Worm (Caenorhabditis elegans) whole organism, early embryonic: Measurements from ENCODE around the gene chup-1.

Experiments
- B0310.2 ChIP-seq: sonication (generic microtip); optimal IDR thresholded peaks from 2 replicates; lab custom pipeline; 2016; ENCODE audit warnings: mild to moderate bottlenecking, missing genetic modification characterization, missing compliant biosample characterization
- F13C5.2 ChIP-seq: sonication (generic microtip); optimal IDR thresholded peaks from 2 replicates; lab custom pipeline; 2017; ENCODE audit warnings: mild to moderate bottlenecking, missing genetic modification characterization, inconsistent platforms, missing compliant biosample characterization
- aly-1 ChIP-seq: sonication (generic microtip); optimal IDR thresholded peaks from 2 replicates; lab custom pipeline; 2016; ENCODE audit warnings: missing genetic modification characterization, missing compliant biosample characterization
- ama-1 ChIP-seq: fragments of 150-350 bp; optimal IDR thresholded peaks from 2 replicates; lab custom pipeline; 2014
- ceh-13 ChIP-seq: fragments of 200-800 bp; sonication (Bioruptor generic); optimal IDR thresholded peaks from 2 replicates; lab custom pipeline; 2018; ENCODE audit warnings: mild to moderate bottlenecking, missing genetic modification characterization, missing compliant biosample characterization
- ceh-36 ChIP-seq: sonication (generic microtip); optimal IDR thresholded peaks from 2 replicates; lab custom pipeline; 2016; ENCODE audit warnings: missing genetic modification characterization, inconsistent platforms, missing compliant biosample characterization
- ets-7 ChIP-seq: sonication (generic microtip); optimal IDR thresholded peaks from 2 replicates; lab custom pipeline; 2016; ENCODE audit warnings: missing genotype, missing genetic modification characterization, missing compliant biosample characterization
- flt-1 ChIP-seq: fragments of 200-800 bp; sonication (Bioruptor generic); IDR thresholded peaks from 2 replicates; pipeline ENCODE4 v1.3.6; 2022; ENCODE audit warnings: missing genetic modification characterization, missing compliant biosample characterization
- hmbx-1 ChIP-seq: sonication (generic microtip); optimal IDR thresholded peaks from 2 replicates; lab custom pipeline; 2016; ENCODE audit warnings: mild to moderate bottlenecking, missing genetic modification characterization, missing compliant biosample characterization
- hmg-4 ChIP-seq: fragments of 200-800 bp; sonication (Bioruptor generic); optimal IDR thresholded peaks from 2 replicates; lab custom pipeline; 2018; ENCODE audit warnings: mild to moderate bottlenecking, missing genetic modification characterization, missing compliant biosample characterization
- hnd-1 ChIP-seq: sonication (generic microtip); optimal IDR thresholded peaks from 2 replicates; lab custom pipeline; 2016; ENCODE audit warnings: missing genetic modification characterization, missing compliant biosample characterization
- pes-1 ChIP-seq: fragments of 200-800 bp; sonication (Bioruptor generic); IDR thresholded peaks from 2 replicates; pipeline ENCODE4 v1.3.6; 2022; ENCODE audit warnings: missing genetic modification reagents, missing genetic modification characterization, missing compliant biosample characterization
- scrt-1 ChIP-seq: fragments of 200-800 bp; sonication (Bioruptor generic); IDR thresholded peaks from 2 replicates; pipeline ENCODE4 v1.3.6; 2022; ENCODE audit warnings: missing genetic modification characterization, missing compliant biosample characterization
- sea-1 ChIP-seq: fragments of 200-800 bp; sonication (Bioruptor generic); conservative IDR thresholded peaks from 2 replicates; pipeline ENCODE4 v1.3.6; 2022; ENCODE audit warnings: missing genetic modification characterization, missing compliant biosample characterization
- tbx-11 ChIP-seq: fragments of 200-800 bp; sonication (Bioruptor generic); IDR thresholded peaks from 2 replicates; pipeline ENCODE4 v1.3.6; 2022; ENCODE audit warnings: missing genetic modification characterization, missing compliant biosample characterization
- tbx-37 ChIP-seq: fragments of 200-800 bp; sonication (Bioruptor generic); conservative IDR thresholded peaks from 2 replicates; pipeline ENCODE4 v1.3.6; 2022; ENCODE audit warnings: missing genetic modification reagents, missing genetic modification characterization, missing compliant biosample characterization
- tra-4 ChIP-seq: sonication (generic microtip); optimal IDR thresholded peaks from 2 replicates; lab custom pipeline; 2017; ENCODE audit warnings: missing genetic modification characterization, missing compliant biosample characterization

The chup-1 gene

DNA sequence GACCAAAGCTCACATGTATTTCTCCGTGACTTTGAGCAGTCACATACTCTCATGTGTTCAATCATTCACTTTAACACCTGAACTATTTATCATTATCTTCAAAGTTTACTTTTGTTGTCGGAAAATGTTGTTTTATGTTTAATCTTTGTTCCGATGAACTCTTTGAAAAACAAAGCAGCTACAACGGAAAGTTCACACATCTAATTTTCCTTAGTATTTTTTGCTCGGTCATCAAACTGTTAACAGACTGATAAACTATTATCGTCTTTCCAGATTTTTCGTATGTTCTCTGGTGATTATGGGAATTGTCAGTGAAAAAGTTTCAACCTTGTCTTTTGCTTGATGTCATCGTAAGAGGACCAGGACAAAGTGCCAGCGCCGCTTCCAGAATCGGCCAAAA, 36.0 kb upstream of the chup-1 start:
- no peak for TF ChIP-seq tbx-37 (GFP tag; lab: Robert Waterston, UW)
- no peak for TF ChIP-seq hmbx-1 (tag; lab: Kevin White, UChicago)
- no peak for TF ChIP-seq ceh-36
- TF ChIP-seq ceh-13 (GFP tag; lab: Kevin White, UChicago) = no peak
- no peak for TF ChIP-seq tbx-11 (GFP tag; lab: Robert Waterston, UW)
- no peak for TF ChIP-seq F13C5.2 (tag; lab: Kevin White, UChicago)
- TF ChIP-seq sea-1 (GFP tag; lab: Robert Waterston, UW) = no peak
- no peak for TF ChIP-seq ets-7 (tag; lab: Kevin White, UChicago)
- no peak for TF ChIP-seq ama-1 (lab: Kevin White, UChicago)
- TF ChIP-seq hnd-1 (tag; lab: Kevin White, UChicago) = no peak
- TF ChIP-seq flt-1 = no peak
- TF ChIP-seq aly-1 (tag; lab: Kevin White, UChicago) = no peak
- no peak for TF ChIP-seq hmg-4 (GFP tag; lab: Kevin White, UChicago)
- no peak for TF ChIP-seq pes-1
- no peak for TF ChIP-seq B0310.2
- no peak for TF ChIP-seq tra-4 (tag; lab: Kevin White, UChicago)
- no peak for TF ChIP-seq scrt-1 (GFP tag; lab: Robert Waterston, UW)

DNA sequence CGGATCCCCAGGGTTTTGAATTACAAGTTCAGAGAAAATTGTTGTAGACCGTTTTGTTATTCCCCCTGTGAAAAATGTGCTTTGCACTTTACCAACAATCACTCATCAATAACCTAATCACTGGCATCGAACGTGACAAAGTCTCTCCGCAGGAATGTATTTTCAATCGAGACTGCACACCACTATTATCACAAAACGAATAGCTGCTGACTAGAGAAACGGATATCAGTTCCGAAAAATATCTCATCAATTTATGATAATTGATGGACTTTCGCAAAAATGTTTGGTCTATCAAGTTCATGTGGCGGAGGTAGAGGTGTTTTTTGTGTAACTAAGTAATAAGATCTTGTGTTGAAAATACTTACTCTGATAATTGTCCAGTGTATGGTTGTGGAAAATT, 30.9 kb upstream of the chup-1 start:
- no peak for TF ChIP-seq ceh-36
- TF ChIP-seq aly-1 (tag; lab: Kevin White, UChicago) = no peak
- TF ChIP-seq sea-1 (GFP tag; lab: Robert Waterston, UW) = no peak
- TF ChIP-seq hmg-4 (GFP tag; lab: Kevin White, UChicago) = no peak
- TF ChIP-seq tra-4 (tag; lab: Kevin White, UChicago) = no peak
- no peak for TF ChIP-seq hmbx-1 (tag; lab: Kevin White, UChicago)
- no peak for TF ChIP-seq F13C5.2 (tag; lab: Kevin White, UChicago)
- TF ChIP-seq hnd-1 (tag; lab: Kevin White, UChicago) = no peak
- no peak for TF ChIP-seq scrt-1 (GFP tag; lab: Robert Waterston, UW)
- TF ChIP-seq tbx-37 (GFP tag; lab: Robert Waterston, UW) = no peak
- no peak for TF ChIP-seq tbx-11 (GFP tag; lab: Robert Waterston, UW)
- no peak for TF ChIP-seq ama-1 (lab: Kevin White, UChicago)
- no peak for TF ChIP-seq B0310.2
- TF ChIP-seq ceh-13 (GFP tag; lab: Kevin White, UChicago) = no peak

DNA sequence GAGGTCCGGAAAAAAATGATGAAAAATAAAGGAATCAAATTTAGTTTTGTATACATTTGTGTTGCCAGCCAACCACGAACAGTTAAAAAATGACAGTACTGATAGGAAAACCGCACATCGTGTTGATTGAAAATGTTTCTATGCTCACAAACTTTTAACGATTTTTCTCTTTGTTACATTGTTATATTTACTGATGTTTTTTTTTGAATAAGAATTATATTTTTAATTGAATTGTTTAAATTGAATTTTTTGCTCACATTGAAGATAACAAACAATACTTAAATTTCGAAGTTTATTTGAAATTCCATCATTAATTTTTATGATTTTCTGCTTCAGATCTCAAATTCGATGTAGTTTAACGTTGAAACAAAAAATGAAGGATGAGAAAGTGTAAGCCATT, 30.5 kb upstream of the chup-1 start, which contains the start of gene M02D8.5:
Gene M02D8.5 (minus strand): TSS at position 101 of the 400 bp plus-strand sequence.
- no peak for TF ChIP-seq ama-1 (lab: Kevin White, UChicago)
- TF ChIP-seq ceh-13 (GFP tag; lab: Kevin White, UChicago) = no peak
- TF ChIP-seq F13C5.2 (tag; lab: Kevin White, UChicago) = no peak
- no peak for TF ChIP-seq sea-1 (GFP tag; lab: Robert Waterston, UW)

DNA sequence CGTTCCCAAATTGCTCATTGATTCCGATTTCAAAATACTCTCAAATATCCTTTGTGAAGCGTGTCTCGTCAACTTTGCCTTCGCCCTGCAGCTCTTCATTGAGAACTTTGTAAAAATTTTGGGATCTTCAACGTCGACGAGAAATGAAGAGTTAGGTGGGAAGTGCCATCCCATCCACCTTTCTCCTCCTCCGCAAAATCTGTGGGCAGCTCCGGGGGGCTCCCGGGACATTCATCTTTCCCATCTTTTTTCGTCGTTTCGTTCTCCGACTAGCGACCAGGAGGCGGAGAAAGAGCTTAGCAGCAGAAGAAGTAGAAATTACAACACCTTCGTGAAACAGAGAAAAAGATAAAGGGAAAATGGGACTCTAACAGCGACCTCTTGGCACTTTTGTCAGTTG, 29.0 kb upstream of the chup-1 start:
- TF ChIP-seq hmbx-1 (tag; lab: Kevin White, UChicago) = no peak
- TF ChIP-seq scrt-1 (GFP tag; lab: Robert Waterston, UW) = no peak
- no peak for TF ChIP-seq tbx-11 (GFP tag; lab: Robert Waterston, UW)
- TF ChIP-seq hnd-1 (tag; lab: Kevin White, UChicago) = no peak
- no peak for TF ChIP-seq sea-1 (GFP tag; lab: Robert Waterston, UW)
- TF ChIP-seq flt-1 = no peak
- TF ChIP-seq ama-1 (lab: Kevin White, UChicago) = no peak
- TF ChIP-seq tbx-37 (GFP tag; lab: Robert Waterston, UW) = no peak
- TF ChIP-seq ceh-36 = no peak

DNA sequence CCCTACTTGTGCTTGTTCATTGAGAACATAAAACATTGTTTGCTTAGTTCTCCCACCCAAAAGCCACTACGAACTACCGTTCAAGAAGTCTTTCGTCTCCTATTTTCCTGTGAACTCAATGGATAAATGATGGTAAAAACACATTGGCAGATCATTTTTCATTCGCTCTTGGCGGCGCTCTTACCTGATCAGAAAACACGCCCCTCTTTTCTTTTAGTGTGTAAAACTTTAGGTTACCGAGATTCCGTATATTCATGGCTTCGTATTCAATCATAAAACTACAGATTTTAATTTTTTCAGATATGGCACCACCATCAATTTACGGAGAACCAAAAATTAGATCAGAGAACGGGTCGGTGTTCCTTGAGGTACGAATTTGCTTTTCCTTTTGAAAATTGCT, 28.4 kb upstream of the chup-1 start, which contains the start of gene zig-12:
Gene zig-12 (plus strand): TSS at position 301 of the 400 bp plus-strand sequence.
- TF ChIP-seq tbx-37 (GFP tag; lab: Robert Waterston, UW) = no peak

DNA sequence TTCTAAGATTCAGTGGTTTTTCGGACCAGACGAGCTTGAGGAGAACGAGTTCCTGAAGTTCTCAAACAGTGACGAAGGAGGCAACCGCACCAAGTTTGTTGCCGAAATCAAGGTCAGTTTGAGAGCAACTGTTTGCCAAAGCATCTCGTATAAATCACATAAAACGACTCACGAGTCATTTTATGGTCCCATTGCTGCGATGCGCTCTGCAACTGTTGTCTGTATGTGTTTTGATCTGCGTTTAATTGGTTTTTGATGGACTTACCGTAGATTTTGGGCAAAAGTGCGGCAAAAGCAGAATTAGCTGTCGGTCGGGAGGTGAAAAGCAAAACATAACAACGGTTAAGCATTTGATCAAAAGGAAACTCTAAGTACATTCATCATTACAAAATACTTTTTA, 27.9 kb upstream of the chup-1 start:
- no peak for TF ChIP-seq hmbx-1 (tag; lab: Kevin White, UChicago)
- no peak for TF ChIP-seq tra-4 (tag; lab: Kevin White, UChicago)
- no peak for TF ChIP-seq ceh-13 (GFP tag; lab: Kevin White, UChicago)
- no peak for TF ChIP-seq scrt-1 (GFP tag; lab: Robert Waterston, UW)
- TF ChIP-seq hmg-4 (GFP tag; lab: Kevin White, UChicago) = no peak
- TF ChIP-seq tbx-11 (GFP tag; lab: Robert Waterston, UW) = no peak

DNA sequence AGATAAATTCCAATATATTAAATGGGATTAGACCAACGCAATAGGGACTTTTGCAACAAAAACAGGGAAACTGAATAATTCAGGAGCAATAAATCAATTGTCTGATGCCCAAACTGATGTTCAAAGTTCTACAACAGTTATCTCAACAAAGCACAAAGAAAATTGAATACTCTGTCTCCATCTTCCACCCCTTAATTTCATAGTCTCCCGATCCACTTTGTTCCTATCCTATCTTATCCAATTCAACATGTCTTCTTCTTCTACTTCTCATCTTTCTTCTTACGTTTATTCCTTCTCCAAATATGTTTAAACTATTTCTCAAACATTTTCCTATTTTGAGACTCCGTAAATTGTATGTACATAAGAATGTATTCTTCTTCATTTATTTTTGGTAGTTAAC, 21.6 kb upstream of the chup-1 start:
- TF ChIP-seq ceh-13 (GFP tag; lab: Kevin White, UChicago) (no peak), hmg-4 (GFP tag; lab: Kevin White, UChicago) (no peak), sea-1 (GFP tag; lab: Robert Waterston, UW) (no peak), F13C5.2 (tag; lab: Kevin White, UChicago) (no peak), hmbx-1 (tag; lab: Kevin White, UChicago) (no peak), ceh-36 (no peak)

DNA sequence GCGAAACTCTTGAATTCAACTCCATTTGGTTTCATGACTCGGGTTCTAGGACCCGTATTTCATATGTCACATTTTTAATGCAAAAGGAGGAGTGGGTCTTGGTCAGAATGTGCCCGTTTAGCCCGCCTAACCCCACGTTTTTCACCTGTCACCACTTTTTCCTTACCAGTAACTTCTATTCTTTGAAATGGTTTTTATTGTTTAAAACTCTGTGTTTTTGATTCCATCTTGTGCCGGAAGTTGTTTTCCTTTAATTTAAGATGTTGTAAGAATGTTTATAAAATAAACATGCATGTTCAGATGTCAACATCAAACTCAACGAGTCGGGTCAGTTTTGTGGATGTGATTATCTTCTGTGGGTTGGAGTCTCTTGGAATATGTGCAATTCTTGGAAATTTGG, 13.4 kb upstream of the chup-1 start, which contains the start of gene ZK721.4:
Gene ZK721.4 (plus strand): TSS at position 301 of the 400 bp plus-strand sequence.
- TF ChIP-seq scrt-1 (GFP tag; lab: Robert Waterston, UW) = no peak
- no peak for TF ChIP-seq F13C5.2 (tag; lab: Kevin White, UChicago)
- no peak for TF ChIP-seq tbx-11 (GFP tag; lab: Robert Waterston, UW)
- no peak for TF ChIP-seq tbx-37 (GFP tag; lab: Robert Waterston, UW)
- TF ChIP-seq tra-4 (tag; lab: Kevin White, UChicago) = no peak
- TF ChIP-seq flt-1 = no peak
- no peak for TF ChIP-seq ama-1 (lab: Kevin White, UChicago)
- TF ChIP-seq pes-1 = no peak
- TF ChIP-seq ets-7 (tag; lab: Kevin White, UChicago) = no peak
- TF ChIP-seq hmg-4 (GFP tag; lab: Kevin White, UChicago) = no peak
- TF ChIP-seq hnd-1 (tag; lab: Kevin White, UChicago) = no peak
- no peak for TF ChIP-seq ceh-36
- no peak for TF ChIP-seq sea-1 (GFP tag; lab: Robert Waterston, UW)
- no peak for TF ChIP-seq B0310.2
- TF ChIP-seq aly-1 (tag; lab: Kevin White, UChicago) = no peak
- no peak for TF ChIP-seq ceh-13 (GFP tag; lab: Kevin White, UChicago)
- TF ChIP-seq hmbx-1 (tag; lab: Kevin White, UChicago) = no peak
